Fruit fly (Drosophila melanogaster): Measurements from ENCODE around the gene SIFaR.

dm6 chr3R:21267972-21268512, 25.8 kb downstream of the SIFaR start:
- TF ChIP-seq psq (optimal IDR thresholded peaks at IDR 0.05) (no peak), EcR (GFP tag; optimal IDR thresholded peaks at IDR 0.05) (no peak), Dll (optimal IDR thresholded peaks at IDR 0.05) (no peak), pan (optimal IDR thresholded peaks at IDR 0.05) (no peak), CG8478 (optimal IDR thresholded peaks at IDR 0.05) (no peak)
